Worm (Caenorhabditis elegans) whole organism, L1 larva: Measurements from ENCODE around the gene C13F10.5.

Source experiments
- C34B4.2 ChIP-seq: sonication (generic microtip); optimal IDR thresholded peaks from 2 replicates; lab custom pipeline; 2017; ENCODE audit warnings: mild to moderate bottlenecking, missing genetic modification characterization, missing compliant biosample characterization
- aha-1 ChIP-seq: fragments of 150-350 bp; optimal IDR thresholded peaks from 2 replicates; lab custom pipeline; 2014; ENCODE audit warnings: missing biosample characterization, missing genetic modification characterization
- alr-1 ChIP-seq: fragments of 200-800 bp; sonication (Bioruptor generic); optimal IDR thresholded peaks from 2 replicates; lab custom pipeline; 2018; ENCODE audit warnings: borderline replicate concordance, mild to moderate bottlenecking, missing genetic modification characterization, missing compliant biosample characterization
- aly-2 ChIP-seq: fragments of 150-350 bp; optimal IDR thresholded peaks from 2 replicates; lab custom pipeline; 2014; ENCODE audit warnings: missing biosample characterization, missing genetic modification characterization
- ama-1 ChIP-seq: fragments of 150-350 bp; optimal IDR thresholded peaks from 2 replicates; lab custom pipeline; 2014
- ceh-8 ChIP-seq: fragments of 200-800 bp; sonication (Bioruptor generic); optimal IDR thresholded peaks from 2 replicates; lab custom pipeline; 2018; ENCODE audit warnings: mild to moderate bottlenecking, missing genetic modification characterization, moderate library complexity, missing compliant biosample characterization
- ceh-82 ChIP-seq, 3 experiments: fragments of 150-350 bp in 1 of 3; sonication (generic microtip) in 2 of 3; optimal IDR thresholded peaks; 2 replicates each; lab custom pipeline; 2014 to 2017; ENCODE audit warnings: missing biosample characterization in 3 of 3, missing genetic modification characterization in 3 of 3
- ceh-88 ChIP-seq: fragments of 200-800 bp; sonication (Bioruptor generic); IDR thresholded peaks from 2 replicates; pipeline ENCODE4 v1.3.6; 2022; ENCODE audit warnings: missing genetic modification characterization, missing compliant biosample characterization
- egl-27 ChIP-seq, 2 experiments: fragments of 150-350 bp in 1 of 2; sonication (generic microtip); optimal IDR thresholded peaks; 3 replicates each; lab custom pipeline; 2017 to 2018; ENCODE audit warnings: missing biosample characterization in 2 of 2, missing genetic modification characterization in 2 of 2, missing genetic modification reagents in 2 of 2
- elt-2 ChIP-seq: sonication (generic microtip); optimal IDR thresholded peaks from 2 replicates; lab custom pipeline; 2016; ENCODE audit warnings: missing genetic modification characterization, mild to moderate bottlenecking, inconsistent platforms, missing compliant biosample characterization, missing genetic modification reagents
- ets-5 ChIP-seq: fragments of 200-800 bp; sonication (Bioruptor generic); IDR thresholded peaks from 2 replicates; pipeline ENCODE4 v1.3.6; 2022; ENCODE audit warnings: missing genetic modification characterization, missing compliant biosample characterization
- fkh-10 ChIP-seq: sonication (generic microtip); optimal IDR thresholded peaks from 2 replicates; lab custom pipeline; 2017; ENCODE audit warnings: missing biosample characterization, missing genetic modification reagents, missing genetic modification characterization
- fkh-8 ChIP-seq: sonication (generic microtip); optimal IDR thresholded peaks from 2 replicates; lab custom pipeline; 2016; ENCODE audit warnings: mild to moderate bottlenecking, missing genetic modification characterization, missing compliant biosample characterization
- grh-1 ChIP-seq: fragments of 200-800 bp; sonication (Bioruptor generic); IDR thresholded peaks from 2 replicates; pipeline ENCODE4 v1.3.6; 2022; ENCODE audit warnings: missing genetic modification reagents, missing genetic modification characterization, missing compliant biosample characterization
- irx-1 ChIP-seq: sonication (generic microtip); optimal IDR thresholded peaks from 2 replicates; lab custom pipeline; 2016; ENCODE audit warnings: missing genetic modification characterization, missing compliant biosample characterization
- jun-1 ChIP-seq: fragments of 150-350 bp; optimal IDR thresholded peaks from 2 replicates; lab custom pipeline; 2014; ENCODE audit warnings: missing biosample characterization, missing genetic modification reagents, missing genetic modification characterization
- lin-13 ChIP-seq: fragments of 150-350 bp; optimal IDR thresholded peaks from 2 replicates; lab custom pipeline; 2014; ENCODE audit warnings: missing biosample characterization, missing genetic modification reagents, missing genetic modification characterization
- lsy-2 ChIP-seq, 2 experiments: fragments of 150-350 bp; optimal IDR thresholded peaks; 2 replicates each; lab custom pipeline; 2014; ENCODE audit warnings: missing biosample characterization in 2 of 2, missing genetic modification characterization in 2 of 2
- mab-9 ChIP-seq: fragments of 200-800 bp; sonication (Bioruptor generic); IDR thresholded peaks from 2 replicates; pipeline ENCODE4 v1.3.6; 2022; ENCODE audit warnings: missing genetic modification reagents, missing genetic modification characterization, missing compliant biosample characterization
- mef-2 ChIP-seq: fragments of 150-350 bp; optimal IDR thresholded peaks from 2 replicates; lab custom pipeline; 2014; ENCODE audit warnings: missing biosample characterization, missing genetic modification characterization
- nhr-11 ChIP-seq: fragments of 150-350 bp; optimal IDR thresholded peaks from 2 replicates; lab custom pipeline; 2014; ENCODE audit warnings: missing biosample characterization, missing genetic modification characterization
- nhr-237 ChIP-seq: fragments of 150-350 bp; optimal IDR thresholded peaks from 2 replicates; lab custom pipeline; 2014; ENCODE audit warnings: missing biosample characterization, missing genetic modification characterization
- nhr-71 ChIP-seq: sonication (generic microtip); optimal IDR thresholded peaks from 2 replicates; lab custom pipeline; 2016; ENCODE audit warnings: mild to moderate bottlenecking, missing genetic modification characterization, moderate library complexity, missing compliant biosample characterization
- nhr-76 ChIP-seq: sonication (generic microtip); optimal IDR thresholded peaks from 2 replicates; lab custom pipeline; 2017; ENCODE audit warnings: missing biosample characterization, missing genetic modification characterization
- nhr-84 ChIP-seq: sonication (generic microtip); optimal IDR thresholded peaks from 2 replicates; lab custom pipeline; 2017; ENCODE audit warnings: missing biosample characterization, missing genetic modification characterization
- nhr-85 ChIP-seq: sonication (generic microtip); peaks from one replicate; lab custom pipeline; 2016; ENCODE audit warnings: missing genetic modification characterization, inconsistent platforms, missing compliant biosample characterization
- pqm-1 ChIP-seq: sonication (generic microtip); optimal IDR thresholded peaks from 3 replicates; lab custom pipeline; 2017; ENCODE audit warnings: missing biosample characterization, missing genetic modification characterization
- skn-1 ChIP-seq: fragments of 150-350 bp; optimal IDR thresholded peaks from 2 replicates; lab custom pipeline; 2014; ENCODE audit warnings: missing biosample characterization, missing genetic modification characterization
- snpc-4 ChIP-seq: fragments of 150-350 bp; optimal IDR thresholded peaks from 2 replicates; lab custom pipeline; 2014; ENCODE audit warnings: missing biosample characterization, missing genetic modification characterization
- sptf-1 ChIP-seq: fragments of 150-350 bp; optimal IDR thresholded peaks from 2 replicates; lab custom pipeline; 2014; ENCODE audit warnings: missing biosample characterization, missing genetic modification characterization
- sup-37 ChIP-seq: fragments of 200-800 bp; sonication (Bioruptor generic); optimal IDR thresholded peaks from 2 replicates; lab custom pipeline; 2018; ENCODE audit warnings: mild to moderate bottlenecking, missing genetic modification characterization, missing compliant biosample characterization
- tbx-2 ChIP-seq: sonication (generic microtip); optimal IDR thresholded peaks from 2 replicates; lab custom pipeline; 2016; ENCODE audit warnings: missing genetic modification characterization, missing compliant biosample characterization
- tlp-1 ChIP-seq: fragments of 150-350 bp; optimal IDR thresholded peaks from 2 replicates; lab custom pipeline; 2014; ENCODE audit warnings: missing biosample characterization, missing genetic modification characterization
- unc-62 ChIP-seq: fragments of 150-350 bp; optimal IDR thresholded peaks from 2 replicates; lab custom pipeline; 2014; ENCODE audit warnings: missing biosample characterization, missing genetic modification reagents, missing genetic modification characterization
- unc-98 ChIP-seq: fragments of 200-800 bp; sonication (Bioruptor generic); IDR thresholded peaks from 2 replicates; pipeline ENCODE4 v1.3.6; 2022; ENCODE audit warnings: missing genetic modification characterization, missing compliant biosample characterization
- vab-15 ChIP-seq: sonication (generic microtip); optimal IDR thresholded peaks from 2 replicates; lab custom pipeline; 2017; ENCODE audit warnings: missing genotype, mild to moderate bottlenecking, missing genetic modification characterization, missing compliant biosample characterization
- zag-1 ChIP-seq: fragments of 150-350 bp; optimal IDR thresholded peaks from 2 replicates; lab custom pipeline; 2014; ENCODE audit warnings: missing biosample characterization, missing genetic modification characterization
- zip-4 ChIP-seq: fragments of 200-800 bp; sonication (Bioruptor generic); optimal IDR thresholded peaks from 2 replicates; lab custom pipeline; 2018; ENCODE audit warnings: mild to moderate bottlenecking, missing genetic modification characterization, moderate library complexity, missing compliant biosample characterization
- ztf-11 ChIP-seq, 2 experiments: sonication (generic microtip); optimal IDR thresholded peaks; 2 replicates each; lab custom pipeline; 2016 to 2017; ENCODE audit warnings: missing genetic modification characterization in 2 of 2, missing biosample characterization in 1 of 2, missing compliant biosample characterization in 1 of 2
- ztf-4 ChIP-seq: fragments of 150-350 bp; optimal IDR thresholded peaks from 2 replicates; lab custom pipeline; 2014; ENCODE audit warnings: missing biosample characterization, missing genetic modification characterization

Gene C13F10.5

DNA sequence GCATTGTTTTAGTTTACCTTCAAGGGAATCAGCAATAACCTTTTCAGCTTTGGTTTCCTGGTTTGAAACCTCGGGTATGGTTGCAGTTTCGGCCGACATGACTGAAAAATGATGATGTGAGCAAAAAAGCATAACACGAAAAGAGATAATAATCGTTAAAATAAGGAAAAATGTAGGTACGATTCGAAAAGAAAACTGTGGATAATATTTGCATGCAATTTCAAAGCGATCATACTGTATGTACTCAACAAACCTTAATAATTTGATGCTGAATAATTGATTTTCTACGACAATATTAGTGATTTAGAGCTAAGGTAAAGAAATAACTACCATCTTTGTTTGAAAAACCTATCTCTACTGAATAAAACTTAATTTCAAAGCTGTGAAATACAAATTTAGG is 22.9 kb downstream of the C13F10.5 start, which contains the start of gene attf-2:
TSS of gene attf-2 (minus strand) at position 101 of the 400 bp plus-strand sequence.
- TF ChIP-seq elt-2 (tag; lab: Kevin White, UChicago): no peak
- no peak for TF ChIP-seq zag-1 (tag; lab: Kevin White, UChicago)
- no peak for TF ChIP-seq irx-1 (tag; lab: Kevin White, UChicago)
- TF ChIP-seq ztf-4 (tag; lab: Kevin White, UChicago): no peak
- TF ChIP-seq sptf-1 (tag; lab: Kevin White, UChicago): no peak
- no peak for TF ChIP-seq nhr-84
- TF ChIP-seq snpc-4: no peak
- TF ChIP-seq ceh-8: no peak
- TF ChIP-seq C34B4.2 (tag; lab: Kevin White, UChicago): no peak
- no peak for TF ChIP-seq mef-2 (tag; lab: Kevin White, UChicago)
- no peak for TF ChIP-seq sup-37 (GFP tag; lab: Kevin White, UChicago)
- no peak for TF ChIP-seq alr-1
- TF ChIP-seq egl-27 (tag; optimal IDR thresholded peaks at IDR 0.05; lab: Kevin White, UChicago): no peak
- TF ChIP-seq nhr-237 (tag; lab: Kevin White, UChicago): no peak

- no peak for TF ChIP-seq fkh-10 (GFP tag; lab: Kevin White, UChicago)
- no peak for TF ChIP-seq C34B4.2 (tag; lab: Kevin White, UChicago)
- TF ChIP-seq unc-98: no peak
- no peak for TF ChIP-seq ceh-82 (tag; optimal IDR thresholded peaks at IDR 0.05; lab: Kevin White, UChicago)
- TF ChIP-seq nhr-11 (tag; lab: Kevin White, UChicago): no peak
- no peak for TF ChIP-seq lsy-2 (tag; optimal IDR thresholded peaks at IDR 0.05; lab: Kevin White, UChicago)
- TF ChIP-seq aly-2 (tag; lab: Kevin White, UChicago): no peak
- TF ChIP-seq mab-9 (GFP tag; lab: Robert Waterston, UW): no peak
- no peak for TF ChIP-seq lin-13 (GFP tag; lab: Kevin White, UChicago)
- TF ChIP-seq nhr-76: no peak
- TF ChIP-seq unc-62 (GFP tag; lab: Kevin White, UChicago): no peak
- no peak for TF ChIP-seq ets-5 (GFP tag; lab: Robert Waterston, UW)
- TF ChIP-seq, all 84 proteins: peak for 0
Measured at ce11 chrV:7194818-7195217, 24.1 kb downstream of the C13F10.5 start.

ce11 chrV:7193562-7193961 is 25.3 kb downstream of the C13F10.5 start, which contains the start of gene F09G2.8:
F09G2.8 (minus strand) TSS chrV:7193662.
- no peak for TF ChIP-seq tbx-2 (tag; lab: Kevin White, UChicago)
- TF ChIP-seq tlp-1 (tag; lab: Kevin White, UChicago): no peak
- TF ChIP-seq nhr-85: no peak
- TF ChIP-seq C34B4.2 (tag; lab: Kevin White, UChicago): no peak
- no peak for TF ChIP-seq nhr-237 (tag; lab: Kevin White, UChicago)
- no peak for TF ChIP-seq ztf-11 (tag; optimal IDR thresholded peaks at IDR 0.05; lab: Kevin White, UChicago)
- TF ChIP-seq mab-9 (GFP tag; lab: Robert Waterston, UW): no peak
- no peak for TF ChIP-seq nhr-84
- TF ChIP-seq skn-1 (tag; lab: Kevin White, UChicago): no peak
- no peak for TF ChIP-seq pqm-1

ce11 chrV:7187295-7187694 is 31.6 kb downstream of the C13F10.5 start:
- TF ChIP-seq nhr-71 (tag; lab: Kevin White, UChicago): no peak

ce11 chrV:7186599-7186998 is 32.3 kb downstream of the C13F10.5 start:
- no peak for TF ChIP-seq vab-15 (tag; lab: Kevin White, UChicago)
- TF ChIP-seq zip-4 (GFP tag; lab: Kevin White, UChicago): no peak
- no peak for TF ChIP-seq fkh-8 (tag; lab: Kevin White, UChicago)
- TF ChIP-seq ceh-88 (GFP tag; lab: Robert Waterston, UW): no peak
- TF ChIP-seq sptf-1 (tag; lab: Kevin White, UChicago): no peak
- TF ChIP-seq aha-1: no peak
- TF ChIP-seq egl-27 (tag; optimal IDR thresholded peaks at IDR 0.05; lab: Kevin White, UChicago): no peak
- peak; percentile 88 for TF ChIP-seq elt-2 (tag; lab: Kevin White, UChicago)
- no peak for TF ChIP-seq ets-5 (GFP tag; lab: Robert Waterston, UW)
- TF ChIP-seq ama-1 (lab: Kevin White, UChicago): no peak
- TF ChIP-seq tlp-1 (tag; lab: Kevin White, UChicago): no peak
- no peak for TF ChIP-seq unc-98
- TF ChIP-seq jun-1: peak; percentile 43
- TF ChIP-seq grh-1 (GFP tag; lab: Robert Waterston, UW): no peak
